Worm (Caenorhabditis elegans): Measurements from ENCODE around the gene Y4C6B.3.

Y4C6B.3 gene

ce11 chrIV:5381334-5381733 lies 49.1 kb downstream of the Y4C6B.3 start, which contains the start of gene F41H10.2:
Gene F41H10.2, plus strand, starts transcription at chrIV:5381634.
- no peak for TF ChIP-seq B0310.2 (tag; optimal IDR thresholded peaks at IDR 0.05)
- no peak for TF ChIP-seq scrt-1 (GFP tag; IDR thresholded peaks at IDR 0.05)
- TF ChIP-seq F13C5.2 (tag; optimal IDR thresholded peaks at IDR 0.05), result no peak
- no peak for TF ChIP-seq sea-1 (GFP tag; conservative IDR thresholded peaks at IDR 0.05)
- no peak for TF ChIP-seq aly-1 (tag; optimal IDR thresholded peaks at IDR 0.05)
- TF ChIP-seq hmg-4 (GFP tag; optimal IDR thresholded peaks at IDR 0.05), result no peak
- TF ChIP-seq hmbx-1 (tag; optimal IDR thresholded peaks at IDR 0.05), result no peak
- TF ChIP-seq flt-1 (GFP tag; IDR thresholded peaks at IDR 0.05), result no peak
- TF ChIP-seq tbx-37 (GFP tag; conservative IDR thresholded peaks at IDR 0.05), result no peak
- TF ChIP-seq ceh-36 (tag; optimal IDR thresholded peaks at IDR 0.05), result no peak
- no peak for TF ChIP-seq ceh-13 (GFP tag; optimal IDR thresholded peaks at IDR 0.05)

DNA sequence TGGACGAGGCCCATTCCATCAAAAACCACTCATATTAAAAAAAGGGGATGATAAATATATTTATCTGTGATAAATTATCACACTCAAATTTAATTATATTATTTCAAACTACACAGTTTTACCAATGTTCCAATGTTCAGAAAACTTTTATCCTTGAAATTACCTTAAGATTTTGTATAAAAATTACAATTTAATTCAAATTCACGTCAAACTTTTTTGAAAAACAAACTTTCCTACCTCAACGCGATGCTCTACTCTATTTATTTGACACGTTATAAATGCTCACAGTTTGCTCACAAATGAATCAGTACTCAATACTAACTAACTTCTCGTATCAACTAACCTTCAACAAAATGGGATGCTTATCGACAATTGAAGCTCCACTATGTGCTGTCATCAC lies 50.3 kb downstream of the Y4C6B.3 start, which contains the start of gene F41H10.1:
Gene F41H10.1, plus strand, starts transcription at position 301 of the 400 bp plus-strand sequence.
- TF ChIP-seq ceh-13 (GFP tag; optimal IDR thresholded peaks at IDR 0.05), result no peak
- TF ChIP-seq scrt-1 (GFP tag; IDR thresholded peaks at IDR 0.05), result no peak
- no peak for TF ChIP-seq hnd-1 (tag; optimal IDR thresholded peaks at IDR 0.05)
- no peak for TF ChIP-seq B0310.2 (tag; optimal IDR thresholded peaks at IDR 0.05)
- no peak for TF ChIP-seq ceh-36 (tag; optimal IDR thresholded peaks at IDR 0.05)
- TF ChIP-seq hmg-4 (GFP tag; optimal IDR thresholded peaks at IDR 0.05), result no peak
- no peak for TF ChIP-seq tbx-11 (GFP tag; IDR thresholded peaks at IDR 0.05)
- TF ChIP-seq sea-1 (GFP tag; conservative IDR thresholded peaks at IDR 0.05), result no peak
- no peak for TF ChIP-seq ama-1 (optimal IDR thresholded peaks at IDR 0.05)
- TF ChIP-seq tbx-37 (GFP tag; conservative IDR thresholded peaks at IDR 0.05), result no peak
- TF ChIP-seq pes-1 (GFP tag; IDR thresholded peaks at IDR 0.05), result no peak
- no peak for TF ChIP-seq aly-1 (tag; optimal IDR thresholded peaks at IDR 0.05)
- no peak for TF ChIP-seq F13C5.2 (tag; optimal IDR thresholded peaks at IDR 0.05)
- no peak for TF ChIP-seq flt-1 (GFP tag; IDR thresholded peaks at IDR 0.05)
- no peak for TF ChIP-seq ets-7 (tag; optimal IDR thresholded peaks at IDR 0.05)
- no peak for TF ChIP-seq tra-4 (tag; optimal IDR thresholded peaks at IDR 0.05)
- TF ChIP-seq hmbx-1 (tag; optimal IDR thresholded peaks at IDR 0.05), result no peak

DNA sequence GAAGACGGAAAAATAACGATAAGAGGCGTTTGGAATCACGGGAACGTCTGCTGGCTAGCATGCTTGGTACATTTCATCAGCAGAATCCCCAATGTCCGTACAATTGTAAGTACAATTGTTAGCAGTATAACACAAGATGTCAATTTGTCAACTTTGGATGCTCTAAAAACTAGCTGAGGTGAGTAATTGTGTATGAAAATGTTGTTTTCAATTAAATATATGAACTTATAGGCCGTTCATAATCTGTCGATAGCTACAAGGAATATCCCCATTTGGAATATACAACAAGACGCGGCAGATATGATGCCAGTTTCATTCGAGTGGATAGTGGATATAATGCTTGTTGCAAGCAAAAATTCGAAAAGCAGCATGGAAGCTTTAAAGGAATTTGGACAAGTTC lies 52.7 kb downstream of the Y4C6B.3 start, which contains the start of gene F41H10.12:
Gene F41H10.12, plus strand, starts transcription at position 301 of the 400 bp plus-strand sequence.
- TF ChIP-seq aly-1 (tag; optimal IDR thresholded peaks at IDR 0.05) (no peak), ceh-36 (tag; optimal IDR thresholded peaks at IDR 0.05) (no peak), hmg-4 (GFP tag; optimal IDR thresholded peaks at IDR 0.05) (no peak), hnd-1 (tag; optimal IDR thresholded peaks at IDR 0.05) (no peak), tbx-11 (GFP tag; IDR thresholded peaks at IDR 0.05) (no peak), sea-1 (GFP tag; conservative IDR thresholded peaks at IDR 0.05) (no peak), pes-1 (GFP tag; IDR thresholded peaks at IDR 0.05) (no peak), hmbx-1 (tag; optimal IDR thresholded peaks at IDR 0.05) (no peak), ama-1 (optimal IDR thresholded peaks at IDR 0.05) (no peak), F13C5.2 (tag; optimal IDR thresholded peaks at IDR 0.05) (no peak), tbx-37 (GFP tag; conservative IDR thresholded peaks at IDR 0.05) (no peak), scrt-1 (GFP tag; IDR thresholded peaks at IDR 0.05) (no peak)

Data from whole organism, early embryonic.